Fruit fly (Drosophila melanogaster) whole organism: ENCODE measurements around the gene CG43185.

ENCODE experiments used
- CG8478 ChIP-seq: fragments of >200 bp; optimal IDR thresholded peaks from 2 replicates; lab custom pipeline; 2018; ENCODE audit warnings: inconsistent platforms
- psq ChIP-seq: fragments of >200 bp; optimal IDR thresholded peaks from 2 replicates; lab custom pipeline; 2017
- usp ChIP-seq: fragments of >200 bp; optimal IDR thresholded peaks from 2 replicates; lab custom pipeline; 2017; ENCODE audit warnings: missing biosample characterization, missing genetic modification characterization, mixed read lengths

DNA sequence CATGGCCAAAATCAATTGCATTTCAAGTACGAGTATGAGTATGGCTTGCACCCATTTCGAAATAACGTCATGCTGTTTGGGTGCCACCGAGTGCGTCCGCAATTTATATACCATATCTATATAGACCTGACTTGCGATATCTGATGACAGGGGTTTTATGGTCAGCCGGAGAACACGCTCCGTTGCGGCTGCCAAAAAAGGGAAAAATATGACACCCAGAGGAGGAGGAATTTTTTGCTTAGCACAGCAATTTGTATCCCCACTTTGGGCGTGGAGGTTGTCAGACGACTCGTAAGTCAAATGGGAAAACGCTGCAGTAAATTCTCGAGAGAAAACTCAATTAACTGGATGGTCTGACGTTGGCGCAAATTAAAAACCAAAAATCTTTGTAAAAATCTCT is 27.9 kb upstream of the CG43185 start:
- TF ChIP-seq CG8478 (lab: Kevin White, UChicago) (no peak), usp (GFP tag; lab: Kevin White, UChicago) (no peak), psq (lab: Kevin White, UChicago) (no peak)
